Worm (Caenorhabditis elegans): ENCODE data around the gene adss-1.

- TF ChIP-seq med-1 (GFP tag; optimal IDR thresholded peaks at IDR 0.05; ENCODE audit: insufficient read depth) (no peak), cog-1 (tag; optimal IDR thresholded peaks at IDR 0.05) (no peak), flt-1 (GFP tag; IDR thresholded peaks at IDR 0.05) (no peak), tab-1 (GFP tag; IDR thresholded peaks at IDR 0.05) (no peak)
Measured at ce11 chrV:4867535-4867934, 44.3 kb upstream of the adss-1 start.
